Worm (Caenorhabditis elegans) whole organism, young adult: Measurements from ENCODE around the gene ptr-3.

Experiments used
- B0019.2 ChIP-seq: fragments of 200-800 bp; sonication (Bioruptor generic); conservative IDR thresholded peaks from 2 replicates; pipeline ENCODE4 v1.3.6; 2022; ENCODE audit warnings: missing genetic modification reagents, missing genetic modification characterization, missing compliant biosample characterization
- B0035.1 ChIP-seq: sonication (generic microtip); optimal IDR thresholded peaks from 2 replicates; lab custom pipeline; 2016; ENCODE audit warnings: missing genetic modification characterization, mild to moderate bottlenecking, missing compliant biosample characterization, missing genotype, missing genetic modification reagents
- B0336.3 ChIP-seq: fragments of 200-800 bp; sonication (Bioruptor generic); IDR thresholded peaks from 2 replicates; pipeline ENCODE4 v1.3.6; 2022; ENCODE audit warnings: missing genetic modification characterization, missing compliant biosample characterization
- D2030.7 ChIP-seq: fragments of 200-800 bp; sonication (Bioruptor generic); IDR thresholded peaks from 2 replicates; pipeline ENCODE4 v1.3.6; 2022; ENCODE audit warnings: missing genetic modification reagents, missing genetic modification characterization, missing compliant biosample characterization
- F23B12.7 ChIP-seq: sonication (generic microtip); optimal IDR thresholded peaks from 2 replicates; lab custom pipeline; 2017; ENCODE audit warnings: missing genetic modification characterization, mild to moderate bottlenecking, missing compliant biosample characterization, antibody characterized with exemption, moderate library complexity; ENCODE audit not compliant: insufficient read depth
- F33H1.4 ChIP-seq: fragments of 200-800 bp; sonication (Bioruptor generic); IDR thresholded peaks from 2 replicates; pipeline ENCODE4 v1.3.6; 2022; ENCODE audit warnings: missing genetic modification reagents, missing genetic modification characterization, missing compliant biosample characterization
- F37B4.10 ChIP-seq: fragments of 200-800 bp; sonication (Bioruptor generic); IDR thresholded peaks from 2 replicates; pipeline ENCODE4 v1.3.6; 2022; ENCODE audit warnings: missing genetic modification characterization, missing compliant biosample characterization
- F39B2.1 ChIP-seq: fragments of 200-800 bp; sonication (Bioruptor generic); IDR thresholded peaks from 2 replicates; pipeline ENCODE4 v1.3.6; 2022; ENCODE audit warnings: missing genetic modification reagents, missing genetic modification characterization, missing compliant biosample characterization
- athp-1 ChIP-seq: sonication (generic microtip); optimal IDR thresholded peaks from 2 replicates; lab custom pipeline; 2017; ENCODE audit warnings: mild to moderate bottlenecking, missing genetic modification characterization, missing compliant biosample characterization
- attf-3 ChIP-seq: fragments of 200-800 bp; sonication (Bioruptor generic); conservative IDR thresholded peaks from 2 replicates; pipeline ENCODE4 v1.3.6; 2022; ENCODE audit warnings: missing genetic modification reagents, missing genetic modification characterization, missing compliant biosample characterization
- ccch-3 ChIP-seq: fragments of 200-800 bp; sonication (Bioruptor generic); optimal IDR thresholded peaks from 2 replicates; lab custom pipeline; 2018; ENCODE audit warnings: mild to moderate bottlenecking, missing genetic modification characterization, missing compliant biosample characterization
- ceh-91 ChIP-seq: fragments of 200-800 bp; sonication (Bioruptor generic); IDR thresholded peaks from 2 replicates; pipeline ENCODE4 v1.3.6; 2022; ENCODE audit warnings: missing genetic modification reagents, missing genetic modification characterization, missing compliant biosample characterization
- dox-1 ChIP-seq: fragments of 200-800 bp; sonication (Bioruptor generic); IDR thresholded peaks from 2 replicates; pipeline ENCODE4 v1.3.6; 2022; ENCODE audit warnings: missing genetic modification reagents, missing genetic modification characterization, missing compliant biosample characterization
- dpl-1 ChIP-seq: fragments of 150-350 bp; optimal IDR thresholded peaks from 2 replicates; lab custom pipeline; 2014; ENCODE audit warnings: missing biosample characterization, missing genetic modification reagents, missing genetic modification characterization
- efl-1 ChIP-seq: fragments of 150-350 bp; optimal IDR thresholded peaks from 2 replicates; lab custom pipeline; 2014; ENCODE audit warnings: missing biosample characterization, missing genetic modification reagents, missing genetic modification characterization
- ekl-4 ChIP-seq: fragments of 200-800 bp; sonication (Bioruptor generic); IDR thresholded peaks from 2 replicates; pipeline ENCODE4 v1.3.6; 2022; ENCODE audit warnings: missing genetic modification reagents, missing genetic modification characterization, missing compliant biosample characterization
- ets-4 ChIP-seq: fragments of 200-800 bp; sonication (Bioruptor generic); optimal IDR thresholded peaks from 2 replicates; lab custom pipeline; 2018; ENCODE audit warnings: mild to moderate bottlenecking, missing genetic modification characterization, missing compliant biosample characterization
- hmg-1.2 ChIP-seq: fragments of 200-800 bp; sonication (Bioruptor generic); IDR thresholded peaks from 2 replicates; pipeline ENCODE4 v1.3.6; 2022; ENCODE audit warnings: missing genetic modification reagents, missing genetic modification characterization, missing compliant biosample characterization
- hsf-1 ChIP-seq: fragments of 200-800 bp; sonication (Bioruptor generic); IDR thresholded peaks from 2 replicates; pipeline ENCODE4 v1.3.6; 2022; ENCODE audit warnings: missing genetic modification reagents, missing genetic modification characterization, missing compliant biosample characterization
- lag-1 ChIP-seq: fragments of 200-800 bp; sonication (Bioruptor generic); IDR thresholded peaks from 2 replicates; pipeline ENCODE4 v1.3.6; 2022; ENCODE audit warnings: missing genetic modification reagents, missing genetic modification characterization, missing compliant biosample characterization
- lin-35 ChIP-seq, 3 experiments: fragments of 150-350 bp in 2 of 3; sonication (generic microtip) in 1 of 3; optimal IDR thresholded peaks; 2 replicates each; lab custom pipeline; 2014 to 2018; ENCODE audit warnings: missing biosample characterization in 3 of 3, missing genetic modification characterization in 3 of 3, missing genetic modification reagents in 3 of 3
- lin-54 ChIP-seq: fragments of 200-800 bp; sonication (Bioruptor generic); optimal IDR thresholded peaks from 2 replicates; lab custom pipeline; 2018; ENCODE audit warnings: mild to moderate bottlenecking, missing genetic modification characterization, missing compliant biosample characterization
- lsl-1 ChIP-seq: fragments of 200-800 bp; sonication (Bioruptor generic); optimal IDR thresholded peaks from 2 replicates; lab custom pipeline; 2018; ENCODE audit warnings: mild to moderate bottlenecking, missing genetic modification characterization, moderate library complexity, missing compliant biosample characterization
- madf-6 ChIP-seq: fragments of 200-800 bp; sonication (Bioruptor generic); IDR thresholded peaks from 2 replicates; pipeline ENCODE4 v1.3.6; 2022; ENCODE audit warnings: missing genetic modification reagents, missing genetic modification characterization, missing compliant biosample characterization
- mcd-1 ChIP-seq: fragments of 200-800 bp; sonication (Bioruptor generic); IDR thresholded peaks from 2 replicates; pipeline ENCODE4 v1.3.6; 2022; ENCODE audit warnings: missing genetic modification reagents, missing genetic modification characterization, missing compliant biosample characterization
- nhr-27 ChIP-seq: fragments of 200-800 bp; sonication (Bioruptor generic); optimal IDR thresholded peaks from 2 replicates; lab custom pipeline; 2018; ENCODE audit warnings: mild to moderate bottlenecking, missing genetic modification characterization, moderate library complexity, missing compliant biosample characterization
- pbrm-1 ChIP-seq: fragments of 200-800 bp; sonication (Bioruptor generic); IDR thresholded peaks from 2 replicates; pipeline ENCODE4 v1.3.6; 2022; ENCODE audit warnings: missing genetic modification reagents, missing genetic modification characterization, missing compliant biosample characterization
- snpc-1.3 ChIP-seq: sonication (generic microtip); optimal IDR thresholded peaks from 2 replicates; lab custom pipeline; 2017; ENCODE audit warnings: missing genetic modification characterization, mild to moderate bottlenecking, missing compliant biosample characterization, antibody characterized with exemption, moderate library complexity, missing genotype, missing genetic modification reagents; ENCODE audit not compliant: insufficient read depth
- tbp1 ChIP-seq: fragments of 200-800 bp; sonication (Bioruptor generic); optimal IDR thresholded peaks from 2 replicates; lab custom pipeline; 2018; ENCODE audit warnings: mild to moderate bottlenecking, missing genetic modification characterization, missing compliant biosample characterization
- tlf-1 ChIP-seq: fragments of 200-800 bp; sonication (Bioruptor generic); optimal IDR thresholded peaks from 2 replicates; lab custom pipeline; 2018; ENCODE audit warnings: mild to moderate bottlenecking, missing genetic modification characterization, missing compliant biosample characterization
- zfh-2 ChIP-seq: fragments of 200-800 bp; sonication (Bioruptor generic); conservative IDR thresholded peaks from 2 replicates; pipeline ENCODE4 v1.3.6; 2022; ENCODE audit warnings: missing genetic modification reagents, missing genetic modification characterization, missing compliant biosample characterization
- ztf-18 ChIP-seq: sonication (generic microtip); optimal IDR thresholded peaks from 2 replicates; lab custom pipeline; 2016; ENCODE audit warnings: missing genotype, mild to moderate bottlenecking, missing genetic modification characterization, missing compliant biosample characterization
- ztf-3 ChIP-seq: fragments of 200-800 bp; sonication (Bioruptor generic); optimal IDR thresholded peaks from 2 replicates; lab custom pipeline; 2018; ENCODE audit warnings: mild to moderate bottlenecking, missing genetic modification characterization, missing compliant biosample characterization

The ptr-3 gene

ce11 chrII:399321-399720, 32.0 kb upstream of the ptr-3 start, which contains the start of gene C03H5.6:
Gene C03H5.6, minus strand, starts transcription at chrII:399421.
- TF ChIP-seq ccch-3 (GFP tag; lab: Kevin White, UChicago) (no peak), zfh-2 (GFP tag; lab: Robert Waterston, UW) (0 out of 2 replicates have a peak, but pooled peaks have one; percentile 33)

DNA sequence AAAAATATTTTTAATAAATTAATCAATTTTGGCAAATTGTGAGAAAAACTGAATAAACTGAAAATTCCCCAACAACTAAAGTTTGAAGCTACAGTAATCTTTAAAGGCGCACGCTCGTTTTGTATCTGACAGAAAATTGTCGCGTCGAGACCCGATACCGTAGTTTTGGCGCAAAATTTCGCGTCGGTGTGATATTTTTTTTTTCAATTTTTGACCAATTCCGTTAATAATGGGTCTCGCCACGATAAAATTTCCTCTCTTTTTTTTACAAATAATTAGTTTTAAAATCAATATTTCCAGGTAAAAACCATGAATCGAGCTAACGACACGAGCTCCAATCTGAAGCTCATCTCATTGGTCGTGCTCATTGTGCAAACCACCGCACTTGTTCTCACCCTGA, 21.2 kb upstream of the ptr-3 start, which contains the start of gene nstp-4:
Gene nstp-4, plus strand, starts transcription at position 301 of the 400 bp plus-strand sequence.
- TF ChIP-seq ekl-4, result no peak
- no peak for TF ChIP-seq nhr-27 (tag; lab: Kevin White, UChicago)
- no peak for TF ChIP-seq tlf-1 (GFP tag; lab: Kevin White, UChicago)

- TF ChIP-seq F33H1.4 (GFP tag; lab: Robert Waterston, UW), result no peak
- TF ChIP-seq hmg-1.2 (GFP tag; lab: Robert Waterston, UW), result peak; percentile 46; the same call in 1 of the 2 replicates
- no peak for TF ChIP-seq pbrm-1
Observed at ce11 chrII:387844-388355, 20.5 kb upstream of the ptr-3 start.

- TF ChIP-seq lag-1 (GFP tag; lab: Robert Waterston, UW) (no peak), B0035.1 (tag; lab: Kevin White, UChicago) (no peak), F23B12.7 (peak; percentile 28), madf-6 (GFP tag; lab: Robert Waterston, UW) (peak; percentile 40; the same call in 1 of the 2 replicates), efl-1 (GFP tag; lab: Kevin White, UChicago) (peak; percentile 67), ets-4 (GFP tag; lab: Kevin White, UChicago) (no peak), B0019.2 (GFP tag; lab: Robert Waterston, UW) (no peak), ztf-3 (no peak), lin-54 (GFP tag; lab: Kevin White, UChicago) (peak; percentile 74), F33H1.4 (GFP tag; lab: Robert Waterston, UW) (peak; percentile 45), tbp1 (GFP tag; lab: Kevin White, UChicago) (no peak), lsl-1 (GFP tag; lab: Kevin White, UChicago) (peak; percentile 33), hsf-1 (GFP tag; lab: Robert Waterston, UW) (no peak), athp-1 (tag; lab: Kevin White, UChicago) (no peak), nhr-27 (tag; lab: Kevin White, UChicago) (no peak), F39B2.1 (GFP tag; lab: Robert Waterston, UW) (no peak), dpl-1 (GFP tag; lab: Kevin White, UChicago) (peak; percentile 64), ceh-91 (GFP tag; lab: Robert Waterston, UW) (peak; percentile 33; the same call in 1 of the 2 replicates), D2030.7 (GFP tag; lab: Robert Waterston, UW) (0 out of 2 replicates have a peak, but pooled peaks have one; percentile 20), mcd-1 (GFP tag; lab: Robert Waterston, UW) (peak; percentile 50), lin-35 (GFP tag; optimal IDR thresholded peaks at IDR 0.05; lab: Kevin White, UChicago) (peak in 1 of 3 experiments; percentile 74), pbrm-1 (peak; percentile 38; the same call in 1 of the 2 replicates), ztf-18 (tag; lab: Kevin White, UChicago) (peak; percentile 49), attf-3 (no peak), snpc-1.3 (tag; lab: Kevin White, UChicago) (peak; percentile 12), dox-1 (GFP tag; lab: Robert Waterston, UW) (0 out of 2 replicates have a peak, but pooled peaks have one; percentile 14), F37B4.10 (no peak), B0336.3 (GFP tag; lab: Robert Waterston, UW) (no peak)
Observed at ce11 chrII:385957-386356, 18.6 kb upstream of the ptr-3 start, which contains the start of gene C03H5.3. Gene C03H5.3, plus strand, starts transcription at chrII:386088.
